Fruit fly (Drosophila melanogaster) whole organism, embryonic: ENCODE data around the gene CdGAPr.

Experiments
- CG10267 ChIP-seq: fragments of 200-800 bp; sonication (Bioruptor generic); optimal IDR thresholded peaks from 2 replicates; lab custom pipeline; 2018; ENCODE audit warnings: missing biosample characterization, mild to moderate bottlenecking, missing genetic modification characterization, moderate library complexity
- CG10543 ChIP-seq: fragments of 200-800 bp; sonication (Bioruptor generic); optimal IDR thresholded peaks from 3 replicates; lab custom pipeline; 2017; ENCODE audit warnings: missing biosample characterization, mild to moderate bottlenecking, missing genetic modification characterization, moderate library complexity
- CG12071 ChIP-seq: fragments of 200-800 bp; sonication (Bioruptor generic); optimal IDR thresholded peaks from 3 replicates; lab custom pipeline; 2018; ENCODE audit warnings: missing biosample characterization, mild to moderate bottlenecking, missing genetic modification characterization
- CG12104 ChIP-seq: fragments of 200-800 bp; sonication (Bioruptor generic); optimal IDR thresholded peaks from 3 replicates; lab custom pipeline; 2016; ENCODE audit warnings: missing biosample characterization, missing genetic modification characterization
- CG1233 ChIP-seq: fragments of 200-800 bp; sonication (Bioruptor generic); optimal IDR thresholded peaks from 4 replicates; lab custom pipeline; 2018; ENCODE audit warnings: missing biosample characterization, mild to moderate bottlenecking, missing genetic modification characterization
- CG1603 ChIP-seq: fragments of 200-800 bp; sonication (Bioruptor generic); optimal IDR thresholded peaks from 2 replicates; lab custom pipeline; 2019; ENCODE audit warnings: missing biosample characterization, mild to moderate bottlenecking, missing genetic modification characterization, moderate library complexity
- CG18262 ChIP-seq: fragments of 200-800 bp; optimal IDR thresholded peaks from 3 replicates; lab custom pipeline; 2019; ENCODE audit warnings: missing biosample characterization, mild to moderate bottlenecking, missing genetic modification characterization, moderate library complexity
- CG18476 ChIP-seq: fragments of 200-800 bp; sonication (Bioruptor generic); optimal IDR thresholded peaks from 2 replicates; lab custom pipeline; 2016; ENCODE audit warnings: missing biosample characterization, mild to moderate bottlenecking, missing genetic modification characterization
- CG18619 ChIP-seq: fragments of 200-800 bp; sonication (Bioruptor generic); optimal IDR thresholded peaks from 3 replicates; lab custom pipeline; 2017; ENCODE audit warnings: missing biosample characterization, mild to moderate bottlenecking, missing genetic modification characterization
- CG33213 ChIP-seq: fragments of 200-800 bp; sonication (Bioruptor generic); optimal IDR thresholded peaks from 3 replicates; lab custom pipeline; 2016; ENCODE audit warnings: missing biosample characterization, missing genetic modification characterization
- CG34422 ChIP-seq: fragments of 200-800 bp; sonication (Bioruptor generic); IDR thresholded peaks from 3 replicates; pipeline ENCODE4 v1.3.6; 2022; ENCODE audit warnings: missing biosample characterization, missing genetic modification characterization
- CG3995 ChIP-seq: fragments of 200-800 bp; sonication (Bioruptor generic); optimal IDR thresholded peaks from 3 replicates; lab custom pipeline; 2016; ENCODE audit warnings: missing biosample characterization, missing genetic modification characterization
- CG42726 ChIP-seq: fragments of 200-800 bp; sonication (Bioruptor generic); IDR thresholded peaks from 2 replicates; pipeline ENCODE4 v1.3.6; 2022; ENCODE audit warnings: missing biosample characterization, missing genetic modification characterization; ENCODE audit not compliant: partially characterized antibody
- CG6175 ChIP-seq: fragments of 200-800 bp; sonication (Bioruptor generic); IDR thresholded peaks from 3 replicates; pipeline ENCODE4 v1.3.6; 2022; ENCODE audit warnings: missing biosample characterization, missing genetic modification characterization
- CG6791 ChIP-seq: fragments of 200-800 bp; sonication (Bioruptor generic); IDR thresholded peaks from 3 replicates; pipeline ENCODE4 v1.3.6; 2022; ENCODE audit warnings: missing biosample characterization, missing genetic modification characterization; ENCODE audit not compliant: partially characterized antibody
- CG9797 ChIP-seq: fragments of 200-800 bp; sonication (Bioruptor generic); optimal IDR thresholded peaks from 3 replicates; lab custom pipeline; 2018; ENCODE audit warnings: missing biosample characterization, mild to moderate bottlenecking, missing genetic modification characterization
- CHES-1-like ChIP-seq: fragments of 200-800 bp; sonication (Bioruptor generic); optimal IDR thresholded peaks from 2 replicates; lab custom pipeline; 2016; ENCODE audit warnings: missing biosample characterization, missing genetic modification characterization
- Dbx ChIP-seq: fragments of 200-800 bp; sonication (Bioruptor generic); IDR thresholded peaks from 3 replicates; pipeline ENCODE4 v1.3.6; 2022; ENCODE audit warnings: missing biosample characterization, missing genetic modification characterization
- Dll ChIP-seq: fragments of 200-800 bp; sonication (Bioruptor generic); IDR thresholded peaks from 4 replicates; pipeline ENCODE4 v1.3.6; 2022; ENCODE audit warnings: missing biosample characterization, missing genetic modification characterization; ENCODE audit not compliant: partially characterized antibody
- Eip74EF ChIP-seq, 2 experiments: fragments of 200-800 bp in 1 of 2; fragments of >200 bp in 1 of 2; sonication (Bioruptor generic) in 1 of 2; optimal IDR thresholded peaks; 2 replicates each; lab custom pipeline; 2017 to 2019; ENCODE audit warnings: missing biosample characterization in 2 of 2, missing genetic modification characterization in 2 of 2, mild to moderate bottlenecking in 1 of 2, moderate library complexity in 1 of 2
- Jarid2 ChIP-seq: fragments of 200-800 bp; sonication (Bioruptor generic); optimal IDR thresholded peaks from 3 replicates; lab custom pipeline; 2017; ENCODE audit warnings: mild to moderate bottlenecking, missing biosample characterization, missing genetic modification reagents, missing genetic modification characterization
- MESR4 ChIP-seq: fragments of 200-800 bp; sonication (Bioruptor generic); optimal IDR thresholded peaks from 2 replicates; lab custom pipeline; 2018; ENCODE audit warnings: missing biosample characterization, mild to moderate bottlenecking, missing genetic modification characterization, moderate library complexity
- Pdp1 ChIP-seq, 2 experiments: fragments of 200-800 bp; sonication (Bioruptor generic); optimal IDR thresholded peaks; 3 replicates each; lab custom pipeline; 2016; ENCODE audit warnings: missing biosample characterization in 2 of 2, missing genetic modification characterization in 2 of 2, mild to moderate bottlenecking in 1 of 2, moderate library complexity in 1 of 2
- Sry-δ ChIP-seq: fragments of 200-800 bp; sonication (Bioruptor generic); optimal IDR thresholded peaks from 2 replicates; lab custom pipeline; 2016; ENCODE audit warnings: missing biosample characterization, missing genetic modification characterization
- Stat92E ChIP-seq, 3 experiments: fragments of >200 bp in 2 of 3; fragments of 200-800 bp in 1 of 3; sonication (Bioruptor generic) in 1 of 3; optimal IDR thresholded peaks; 2 replicates each; lab custom pipeline; 2017 to 2019; ENCODE audit warnings: missing biosample characterization in 3 of 3, missing genetic modification characterization in 3 of 3, mild to moderate bottlenecking in 1 of 3, moderate library complexity in 1 of 3
- TFAM ChIP-seq: fragments of 200-800 bp; sonication (Bioruptor generic); optimal IDR thresholded peaks from 2 replicates; lab custom pipeline; 2017; ENCODE audit warnings: missing biosample characterization, missing genetic modification characterization, inconsistent platforms
- Vsx1 ChIP-seq: fragments of 200-800 bp; sonication (Bioruptor generic); optimal IDR thresholded peaks from 2 replicates; lab custom pipeline; 2017; ENCODE audit warnings: missing biosample characterization, mild to moderate bottlenecking, missing genetic modification characterization, missing genetic modification reagents
- bowl ChIP-seq: fragments of 200-800 bp; sonication (Bioruptor generic); IDR thresholded peaks from 2 replicates; pipeline ENCODE4 v1.3.6; 2022; ENCODE audit warnings: missing biosample characterization, missing genetic modification characterization
- cg ChIP-seq: fragments of 200-800 bp; sonication (Bioruptor generic); optimal IDR thresholded peaks from 3 replicates; lab custom pipeline; 2019; ENCODE audit warnings: missing biosample characterization, mild to moderate bottlenecking, missing genetic modification characterization, moderate library complexity
- dmrt11E ChIP-seq: fragments of 200-800 bp; sonication (Bioruptor generic); optimal IDR thresholded peaks from 3 replicates; lab custom pipeline; 2018; ENCODE audit warnings: missing biosample characterization, mild to moderate bottlenecking, missing genetic modification characterization, moderate library complexity
- eve ChIP-seq, 2 experiments: fragments of >200 bp; optimal IDR thresholded peaks; 2 replicates each; lab custom pipeline; 2017; ENCODE audit warnings: missing biosample characterization in 2 of 2, missing genetic modification characterization in 2 of 2
- eyg ChIP-seq: fragments of 200-800 bp; sonication (Bioruptor generic); optimal IDR thresholded peaks from 3 replicates; lab custom pipeline; 2016; ENCODE audit warnings: missing biosample characterization, missing genetic modification characterization
- fru ChIP-seq: fragments of >200 bp; optimal IDR thresholded peaks from 2 replicates; lab custom pipeline; 2017
- ftz-f1 ChIP-seq: fragments of 200-800 bp; sonication (Bioruptor generic); optimal IDR thresholded peaks from 2 replicates; lab custom pipeline; 2016; ENCODE audit warnings: missing biosample characterization, missing genetic modification characterization
- gem ChIP-seq: fragments of 200-800 bp; sonication (Bioruptor generic); optimal IDR thresholded peaks from 2 replicates; lab custom pipeline; 2019; ENCODE audit warnings: missing biosample characterization, mild to moderate bottlenecking, missing genetic modification characterization, moderate library complexity
- grau ChIP-seq: fragments of 200-800 bp; optimal IDR thresholded peaks from 3 replicates; lab custom pipeline; 2019; ENCODE audit warnings: missing biosample characterization, mild to moderate bottlenecking, missing genetic modification characterization, moderate library complexity
- knrl ChIP-seq: fragments of 200-800 bp; sonication (Bioruptor generic); IDR thresholded peaks from 3 replicates; pipeline ENCODE4 v1.3.6; 2022; ENCODE audit warnings: missing biosample characterization, missing genetic modification characterization; ENCODE audit not compliant: partially characterized antibody
- lab ChIP-seq: fragments of 200-800 bp; sonication (Bioruptor generic); optimal IDR thresholded peaks from 3 replicates; lab custom pipeline; 2017; ENCODE audit warnings: missing biosample characterization, missing genetic modification characterization, mild to moderate bottlenecking, moderate library complexity, missing genetic modification reagents
- lilli ChIP-seq: fragments of 200-800 bp; sonication (Bioruptor generic); optimal IDR thresholded peaks from 3 replicates; lab custom pipeline; 2016; ENCODE audit warnings: missing biosample characterization, missing genetic modification characterization
- nerfin-1 ChIP-seq: fragments of 200-800 bp; sonication (Bioruptor generic); optimal IDR thresholded peaks from 3 replicates; lab custom pipeline; 2019; ENCODE audit warnings: missing biosample characterization, mild to moderate bottlenecking, missing genetic modification characterization, moderate library complexity
- sd ChIP-seq: fragments of 200-800 bp; sonication (Bioruptor generic); optimal IDR thresholded peaks from 3 replicates; lab custom pipeline; 2018; ENCODE audit warnings: missing biosample characterization, mild to moderate bottlenecking, missing genetic modification characterization, moderate library complexity
- sens ChIP-seq: fragments of 200-800 bp; sonication (Bioruptor generic); peaks from one replicate; lab custom pipeline; 2016; ENCODE audit warnings: missing biosample characterization, missing genetic modification characterization
- tna ChIP-seq: fragments of 200-800 bp; sonication (Bioruptor generic); IDR thresholded peaks from 2 replicates; pipeline ENCODE4 v1.3.6; 2022; ENCODE audit warnings: missing biosample characterization, missing genetic modification characterization; ENCODE audit not compliant: partially characterized antibody
- trem ChIP-seq: fragments of 200-800 bp; optimal IDR thresholded peaks from 3 replicates; lab custom pipeline; 2019; ENCODE audit warnings: missing biosample characterization, mild to moderate bottlenecking, missing genetic modification characterization, moderate library complexity
- unpg ChIP-seq: fragments of 200-800 bp; sonication (Bioruptor generic); optimal IDR thresholded peaks from 3 replicates; lab custom pipeline; 2018; ENCODE audit warnings: missing biosample characterization, mild to moderate bottlenecking, missing genetic modification characterization, moderate library complexity
- zfh2 ChIP-seq: fragments of 200-800 bp; sonication (Bioruptor generic); optimal IDR thresholded peaks from 2 replicates; lab custom pipeline; 2016; ENCODE audit warnings: missing biosample characterization, missing genetic modification characterization

CdGAPr gene

dm6 chr2L:19791321-19792281 lies at the start of gene CdGAPr, which contains the start of gene CG10466 (continued):
- TF ChIP-seq CG10267 (peak; percentile 65), CG10543 (GFP tag; lab: Kevin White, UChicago) (peak; percentile 21), tna (GFP tag; lab: Robert Waterston, UW) (peak; percentile 27; the same call in 1 of the 2 replicates), bowl (GFP tag; lab: Robert Waterston, UW) (0 out of 2 replicates have a peak, but pooled peaks have one; percentile 20), ftz-f1 (GFP tag; lab: Kevin White, UChicago) (peak; percentile 60), CG12104 (no peak), CG9797 (GFP tag; lab: Kevin White, UChicago) (peak; percentile 92), Eip74EF (GFP tag; optimal IDR thresholded peaks at IDR 0.05; lab: Kevin White, UChicago) (peak in 1 of 2 experiments; percentile 40), cg (GFP tag; lab: Kevin White, UChicago) (peak; percentile 71), CG34422 (GFP tag; lab: Robert Waterston, UW) (peak; percentile 34; the same call in 1 of the 3 replicates), lab (GFP tag; lab: Kevin White, UChicago) (peak; percentile 42), Vsx1 (GFP tag; lab: Kevin White, UChicago) (peak; percentile 13), Pdp1 (GFP tag; optimal IDR thresholded peaks at IDR 0.05; lab: Kevin White, UChicago) (peak in 1 of 2 experiments; percentile 40), grau (tag; lab: Kevin White, UChicago) (peak; percentile 13), eyg (GFP tag; lab: Kevin White, UChicago) (no peak), CG6175 (GFP tag; lab: Robert Waterston, UW) (0 out of 3 replicates have a peak, but pooled peaks have one; percentile 11), CG1603 (tag; lab: Kevin White, UChicago) (peak; percentile 11), gem (tag; lab: Kevin White, UChicago) (peak; percentile 20), CHES-1-like (GFP tag; lab: Kevin White, UChicago) (peak; percentile 54), dmrt11E (peak; percentile 12), CG3995 (GFP tag; lab: Kevin White, UChicago) (no peak), Dbx (peak; percentile 17; the same call in 1 of the 3 replicates), CG12071 (GFP tag; lab: Kevin White, UChicago) (peak; percentile 26), CG33213 (GFP tag; lab: Kevin White, UChicago) (peak; percentile 63), nerfin-1 (tag; lab: Kevin White, UChicago) (no peak), CG6791 (GFP tag; lab: Robert Waterston, UW) (peak; percentile 55), Jarid2 (GFP tag; lab: Kevin White, UChicago) (peak; percentile 83), MESR4 (GFP tag; lab: Kevin White, UChicago) (peak; percentile 81), CG1233 (no peak), lilli (no peak), TFAM (GFP tag; lab: Kevin White, UChicago) (no peak), CG18619 (GFP tag; lab: Kevin White, UChicago) (no peak), eve (GFP tag; optimal IDR thresholded peaks at IDR 0.05; lab: Kevin White, UChicago) (peak in 1 of 2 experiments; percentile 71), fru (lab: Kevin White, UChicago) (no peak), CG42726 (GFP tag; lab: Robert Waterston, UW) (peak; percentile 66; the same call in 1 of the 2 replicates), sens (GFP tag; lab: Kevin White, UChicago) (peak; percentile 81), knrl (GFP tag; lab: Robert Waterston, UW) (peak; percentile 35; the same call in 2 of the 3 replicates), CG18476 (GFP tag; lab: Kevin White, UChicago) (no peak), Sry-δ (GFP tag; lab: Kevin White, UChicago) (peak; percentile 55), CG18262 (peak; percentile 41), sd (tag; lab: Kevin White, UChicago) (peak; percentile 62), trem (tag; lab: Kevin White, UChicago) (peak; percentile 79), unpg (GFP tag; lab: Kevin White, UChicago) (peak; percentile 26), Stat92E (GFP tag; optimal IDR thresholded peaks at IDR 0.05; lab: Kevin White, UChicago) (peak in 1 of 3 experiments; percentile 81), Dll (GFP tag; lab: Robert Waterston, UW) (peak; percentile 46; the same call in 2 of the 4 replicates), zfh2 (no peak)
